Worm (Caenorhabditis elegans) whole organism, L1 larva: ENCODE results near the gene lim-8.

Source experiments
- aly-2 ChIP-seq: fragments of 150-350 bp; optimal IDR thresholded peaks from 2 replicates; lab custom pipeline; 2014; ENCODE audit warnings: missing biosample characterization, missing genetic modification characterization
- blmp-1 ChIP-seq: fragments of 150-350 bp; optimal IDR thresholded peaks from 2 replicates; lab custom pipeline; 2014; ENCODE audit warnings: missing biosample characterization, missing genetic modification characterization
- ceh-82 ChIP-seq, 3 experiments: fragments of 150-350 bp in 1 of 3; sonication (generic microtip) in 2 of 3; optimal IDR thresholded peaks; 2 replicates each; lab custom pipeline; 2014 to 2017; ENCODE audit warnings: missing biosample characterization in 3 of 3, missing genetic modification characterization in 3 of 3
- ces-1 ChIP-seq: fragments of 150-350 bp; optimal IDR thresholded peaks from 2 replicates; lab custom pipeline; 2014; ENCODE audit warnings: missing biosample characterization, missing genetic modification reagents, missing genetic modification characterization
- elt-2 ChIP-seq: sonication (generic microtip); optimal IDR thresholded peaks from 2 replicates; lab custom pipeline; 2016; ENCODE audit warnings: missing genetic modification characterization, mild to moderate bottlenecking, inconsistent platforms, missing compliant biosample characterization, missing genetic modification reagents
- fkh-10 ChIP-seq: sonication (generic microtip); optimal IDR thresholded peaks from 2 replicates; lab custom pipeline; 2017; ENCODE audit warnings: missing biosample characterization, missing genetic modification reagents, missing genetic modification characterization
- fkh-8 ChIP-seq: sonication (generic microtip); optimal IDR thresholded peaks from 2 replicates; lab custom pipeline; 2016; ENCODE audit warnings: mild to moderate bottlenecking, missing genetic modification characterization, missing compliant biosample characterization
- nhr-11 ChIP-seq: fragments of 150-350 bp; optimal IDR thresholded peaks from 2 replicates; lab custom pipeline; 2014; ENCODE audit warnings: missing biosample characterization, missing genetic modification characterization

DNA sequence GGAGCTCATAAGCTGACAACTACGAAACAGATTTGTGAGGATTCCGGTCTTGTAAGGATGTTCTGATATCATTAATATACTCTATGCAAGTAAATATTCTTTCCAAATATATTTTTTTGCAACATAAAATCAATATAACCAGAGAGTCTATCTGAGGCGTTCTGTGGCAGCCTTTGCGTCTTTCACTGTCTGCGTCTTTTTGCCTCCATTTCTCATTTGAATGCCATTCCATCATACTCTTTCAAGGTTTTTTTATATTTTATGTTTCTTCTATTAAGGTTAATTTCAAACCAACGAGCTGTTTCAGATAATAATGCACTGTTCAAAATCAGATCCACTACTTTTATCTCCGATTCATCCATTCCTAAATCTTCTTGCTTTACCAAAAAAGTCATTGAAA is 7.3 kb upstream of the lim-8 start, which contains the start of gene R05H11.1:
- TF ChIP-seq ceh-82 (tag; optimal IDR thresholded peaks at IDR 0.05; lab: Kevin White, UChicago) (no peak), blmp-1 (tag; lab: Kevin White, UChicago) (no peak), fkh-10 (GFP tag; lab: Kevin White, UChicago) (no peak), nhr-11 (tag; lab: Kevin White, UChicago) (no peak), ces-1 (GFP tag; lab: Kevin White, UChicago) (no peak), elt-2 (no peak), fkh-8 (tag; lab: Kevin White, UChicago) (no peak), aly-2 (tag; lab: Kevin White, UChicago) (no peak)
